Worm (Caenorhabditis elegans) whole organism, mixed stage, embryonic: Measurements from ENCODE around the gene patr-1.

ENCODE experiments used
- M03D4.4 ChIP-seq: sonication (generic microtip); optimal IDR thresholded peaks from 2 replicates; lab custom pipeline; 2017; ENCODE audit warnings: mild to moderate bottlenecking, missing genetic modification characterization, missing compliant biosample characterization
- bed-3 ChIP-seq: fragments of 200-800 bp; sonication (Bioruptor generic); optimal IDR thresholded peaks from 3 replicates; lab custom pipeline; 2018; ENCODE audit warnings: mild to moderate bottlenecking, missing genetic modification characterization, moderate library complexity, missing compliant biosample characterization
- blmp-1 ChIP-seq: fragments of 150-350 bp; optimal IDR thresholded peaks from 2 replicates; lab custom pipeline; 2014; ENCODE audit warnings: missing biosample characterization, missing genetic modification characterization
- ceh-39 ChIP-seq: fragments of 150-350 bp; optimal IDR thresholded peaks from 2 replicates; lab custom pipeline; 2014; ENCODE audit warnings: missing biosample characterization, missing genetic modification characterization
- ceh-43 ChIP-seq: fragments of 200-800 bp; sonication (Bioruptor generic); optimal IDR thresholded peaks from 2 replicates; lab custom pipeline; 2018; ENCODE audit warnings: mild to moderate bottlenecking, missing genetic modification characterization, moderate library complexity, missing compliant biosample characterization
- ceh-83 ChIP-seq: fragments of 200-800 bp; sonication (Bioruptor generic); optimal IDR thresholded peaks from 2 replicates; lab custom pipeline; 2018; ENCODE audit warnings: mild to moderate bottlenecking, missing genetic modification characterization, missing compliant biosample characterization
- ces-1 ChIP-seq: fragments of 150-350 bp; optimal IDR thresholded peaks from 2 replicates; lab custom pipeline; 2014; ENCODE audit warnings: missing biosample characterization, missing genetic modification reagents, missing genetic modification characterization
- cnd-1 ChIP-seq: fragments of 200-800 bp; sonication (Bioruptor generic); optimal IDR thresholded peaks from 2 replicates; lab custom pipeline; 2018; ENCODE audit warnings: mild to moderate bottlenecking, missing genetic modification characterization, missing compliant biosample characterization
- drap-1 ChIP-seq: fragments of 200-800 bp; sonication (Bioruptor generic); optimal IDR thresholded peaks from 3 replicates; lab custom pipeline; 2018; ENCODE audit warnings: mild to moderate bottlenecking, missing genetic modification characterization, missing compliant biosample characterization
- elt-1 ChIP-seq: sonication (generic microtip); optimal IDR thresholded peaks from 2 replicates; lab custom pipeline; 2017; ENCODE audit warnings: missing genetic modification characterization, mild to moderate bottlenecking, missing compliant biosample characterization, antibody characterized with exemption, moderate library complexity, borderline replicate concordance; ENCODE audit not compliant: insufficient read depth
- flh-1 ChIP-seq: fragments of 200-800 bp; sonication (Bioruptor generic); optimal IDR thresholded peaks from 2 replicates; lab custom pipeline; 2018; ENCODE audit warnings: mild to moderate bottlenecking, missing genetic modification characterization, moderate library complexity, missing compliant biosample characterization
- hlh-1 ChIP-seq: fragments of 150-350 bp; optimal IDR thresholded peaks from 2 replicates; lab custom pipeline; 2014; ENCODE audit warnings: missing biosample characterization, missing genetic modification reagents, missing genetic modification characterization
- lin-13 ChIP-seq: fragments of 150-350 bp; optimal IDR thresholded peaks from 2 replicates; lab custom pipeline; 2014; ENCODE audit warnings: missing biosample characterization, missing genetic modification characterization
- lin-32 ChIP-seq: fragments of 200-800 bp; sonication (Bioruptor generic); optimal IDR thresholded peaks from 2 replicates; lab custom pipeline; 2018; ENCODE audit warnings: mild to moderate bottlenecking, missing genetic modification characterization, missing compliant biosample characterization
- lsy-2 ChIP-seq: fragments of 150-350 bp; optimal IDR thresholded peaks from 2 replicates; lab custom pipeline; 2014; ENCODE audit warnings: missing biosample characterization, missing genetic modification characterization
- mab-5 ChIP-seq: fragments of 150-350 bp; optimal IDR thresholded peaks from 2 replicates; lab custom pipeline; 2014; ENCODE audit warnings: missing biosample characterization, missing genetic modification characterization
- mep-1 ChIP-seq: fragments of 150-350 bp; optimal IDR thresholded peaks from 2 replicates; lab custom pipeline; 2017; ENCODE audit warnings: missing biosample characterization, missing genetic modification reagents, missing genetic modification characterization, inconsistent platforms
- mls-2 ChIP-seq: sonication (generic microtip); optimal IDR thresholded peaks from 2 replicates; lab custom pipeline; 2016; ENCODE audit warnings: mild to moderate bottlenecking, missing genetic modification characterization, moderate library complexity, missing compliant biosample characterization
- nhr-12 ChIP-seq: fragments of 150-350 bp; optimal IDR thresholded peaks from 2 replicates; lab custom pipeline; 2014; ENCODE audit warnings: missing biosample characterization, missing genetic modification characterization
- nhr-2 ChIP-seq: fragments of 150-350 bp; optimal IDR thresholded peaks from 2 replicates; lab custom pipeline; 2014; ENCODE audit warnings: missing biosample characterization, missing genetic modification characterization
- nhr-237 ChIP-seq: fragments of 150-350 bp; optimal IDR thresholded peaks from 2 replicates; lab custom pipeline; 2014; ENCODE audit warnings: missing biosample characterization, missing genetic modification characterization
- nhr-28 ChIP-seq: fragments of 150-350 bp; optimal IDR thresholded peaks from 2 replicates; lab custom pipeline; 2014; ENCODE audit warnings: missing biosample characterization, missing genetic modification characterization
- nhr-76 ChIP-seq: sonication (generic microtip); optimal IDR thresholded peaks from 2 replicates; lab custom pipeline; 2017; ENCODE audit warnings: missing biosample characterization, missing genetic modification characterization
- pha-4 ChIP-seq: fragments of 150-350 bp; optimal IDR thresholded peaks from 2 replicates; lab custom pipeline; 2018; ENCODE audit warnings: missing biosample characterization, missing genetic modification reagents, missing genetic modification characterization
- sem-2 ChIP-seq: fragments of 200-800 bp; sonication (Bioruptor generic); optimal IDR thresholded peaks from 2 replicates; lab custom pipeline; 2018; ENCODE audit warnings: mild to moderate bottlenecking, missing genetic modification characterization, missing compliant biosample characterization
- snpc-4 ChIP-seq: fragments of 150-350 bp; optimal IDR thresholded peaks from 2 replicates; lab custom pipeline; 2014; ENCODE audit warnings: missing biosample characterization, missing genetic modification characterization
- sptf-1 ChIP-seq: sonication (generic microtip); optimal IDR thresholded peaks from 2 replicates; lab custom pipeline; 2017; ENCODE audit warnings: mild to moderate bottlenecking, missing genetic modification characterization, moderate library complexity, missing compliant biosample characterization
- unc-120 ChIP-seq: sonication (generic microtip); optimal IDR thresholded peaks from 2 replicates; lab custom pipeline; 2017; ENCODE audit warnings: missing genetic modification characterization, missing compliant biosample characterization; ENCODE audit not compliant: poor library complexity, severe bottlenecking
- unc-39 ChIP-seq: fragments of 150-350 bp; optimal IDR thresholded peaks from 2 replicates; lab custom pipeline; 2014; ENCODE audit warnings: missing biosample characterization, missing genetic modification characterization
- unc-62 ChIP-seq: fragments of 150-350 bp; optimal IDR thresholded peaks from 2 replicates; lab custom pipeline; 2014; ENCODE audit warnings: missing biosample characterization, missing genetic modification reagents, missing genetic modification characterization
- zip-8 ChIP-seq: fragments of 150-350 bp; optimal IDR thresholded peaks from 2 replicates; lab custom pipeline; 2014; ENCODE audit warnings: missing biosample characterization, missing genetic modification characterization
- ztf-11 ChIP-seq: fragments of 150-350 bp; optimal IDR thresholded peaks from 2 replicates; lab custom pipeline; 2014; ENCODE audit warnings: missing biosample characterization, missing genetic modification characterization

The patr-1 gene

DNA sequence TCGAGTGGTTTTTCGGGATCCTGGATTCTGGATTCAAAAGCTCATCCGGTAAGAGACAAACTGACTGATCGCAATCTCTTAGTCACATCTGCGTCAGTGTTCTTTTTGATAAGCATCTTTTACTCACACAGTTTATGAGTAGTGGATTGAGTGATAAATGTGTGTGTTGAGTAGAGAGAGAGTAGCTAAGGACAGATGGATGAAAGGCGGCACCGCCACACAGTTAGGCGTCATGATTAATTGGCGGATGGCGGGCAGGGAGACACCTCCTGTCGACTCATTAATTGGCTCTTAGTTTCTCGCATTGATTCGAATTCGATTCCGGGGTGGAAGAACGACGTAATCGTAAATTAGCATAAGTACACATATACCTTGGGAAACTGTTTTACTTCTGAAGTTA is 16.6 kb upstream of the patr-1 start:
- TF ChIP-seq pha-4 = no peak
- TF ChIP-seq cnd-1 (tag; lab: Kevin White, UChicago) = peak; percentile 56
- TF ChIP-seq unc-62 (GFP tag; lab: Kevin White, UChicago) = peak; percentile 26
- TF ChIP-seq mep-1 = no peak
- peak; percentile 37 for TF ChIP-seq hlh-1 (tag; lab: Kevin White, UChicago)
- no peak for TF ChIP-seq ceh-43 (GFP tag; lab: Kevin White, UChicago)
- TF ChIP-seq nhr-76 = no peak
- no peak for TF ChIP-seq lsy-2 (tag; lab: Kevin White, UChicago)
- TF ChIP-seq mls-2 (tag; lab: Kevin White, UChicago) = no peak
- TF ChIP-seq ztf-11 (tag; lab: Kevin White, UChicago) = no peak
- TF ChIP-seq sem-2 (GFP tag; lab: Kevin White, UChicago) = no peak
- TF ChIP-seq flh-1 (GFP tag; lab: Kevin White, UChicago) = no peak
- TF ChIP-seq nhr-2 (tag; lab: Kevin White, UChicago) = peak; percentile 1
- no peak for TF ChIP-seq unc-39 (tag; lab: Kevin White, UChicago)
- TF ChIP-seq drap-1 (GFP tag; lab: Kevin White, UChicago) = no peak
- TF ChIP-seq ces-1 = no peak

DNA sequence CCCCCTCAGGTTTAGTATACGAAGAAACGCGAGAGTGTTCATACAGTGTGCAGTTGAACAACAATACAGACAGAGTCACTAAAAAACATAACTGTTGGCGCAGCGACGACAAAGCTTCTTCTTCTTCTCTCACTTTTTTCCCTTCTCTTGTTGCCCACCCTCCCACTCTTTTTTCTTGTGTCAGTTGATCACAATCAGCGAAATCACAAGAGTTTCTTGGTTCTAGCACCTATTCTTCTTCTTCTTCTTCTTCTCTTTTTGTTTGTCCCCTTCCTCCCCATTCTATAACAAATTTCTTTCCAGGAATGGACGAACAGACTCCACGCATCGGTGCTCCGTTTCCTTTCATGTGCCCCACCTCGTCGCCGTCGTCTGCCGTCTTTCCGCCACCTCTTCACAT is 12.7 kb upstream of the patr-1 start, which contains the start of gene F43G6.4:
Gene F43G6.4, plus strand, starts transcription at position 301 of the 400 bp plus-strand sequence.
- no peak for TF ChIP-seq lin-13
- TF ChIP-seq unc-62 (GFP tag; lab: Kevin White, UChicago) = no peak
- no peak for TF ChIP-seq ztf-11 (tag; lab: Kevin White, UChicago)
- TF ChIP-seq zip-8 (tag; lab: Kevin White, UChicago) = no peak
- TF ChIP-seq ceh-39 (tag; lab: Kevin White, UChicago) = no peak

- no peak for TF ChIP-seq ceh-39 (tag; lab: Kevin White, UChicago)
- no peak for TF ChIP-seq mls-2 (tag; lab: Kevin White, UChicago)
- TF ChIP-seq pha-4 = no peak
- no peak for TF ChIP-seq mab-5
- no peak for TF ChIP-seq elt-1 (tag; lab: Kevin White, UChicago)
- TF ChIP-seq M03D4.4 = no peak
- TF ChIP-seq unc-120 (tag; lab: Kevin White, UChicago) = no peak
- TF ChIP-seq mep-1 = no peak
- no peak for TF ChIP-seq lin-13
- no peak for TF ChIP-seq snpc-4 (tag; lab: Kevin White, UChicago)
- TF ChIP-seq unc-39 (tag; lab: Kevin White, UChicago) = no peak
- TF ChIP-seq nhr-28 (tag; lab: Kevin White, UChicago) = no peak
- TF ChIP-seq ces-1 = no peak
- TF ChIP-seq ceh-83 (GFP tag; lab: Kevin White, UChicago) = no peak
- TF ChIP-seq flh-1 (GFP tag; lab: Kevin White, UChicago) = no peak
- no peak for TF ChIP-seq lsy-2 (tag; lab: Kevin White, UChicago)
- TF ChIP-seq sptf-1 = no peak
- TF ChIP-seq nhr-12 (tag; lab: Kevin White, UChicago) = no peak
- no peak for TF ChIP-seq sem-2 (GFP tag; lab: Kevin White, UChicago)
Measured at ce11 chrII:11788025-11788424, 10.3 kb upstream of the patr-1 start.

ce11 chrII:11782493-11782892 is 4.8 kb upstream of the patr-1 start, which contains the start of gene F43G6.16:
Gene F43G6.16 (minus strand): TSS chrII:11782633.
- TF ChIP-seq unc-120 (tag; lab: Kevin White, UChicago) (no peak), lsy-2 (tag; lab: Kevin White, UChicago) (peak; percentile 86)

DNA sequence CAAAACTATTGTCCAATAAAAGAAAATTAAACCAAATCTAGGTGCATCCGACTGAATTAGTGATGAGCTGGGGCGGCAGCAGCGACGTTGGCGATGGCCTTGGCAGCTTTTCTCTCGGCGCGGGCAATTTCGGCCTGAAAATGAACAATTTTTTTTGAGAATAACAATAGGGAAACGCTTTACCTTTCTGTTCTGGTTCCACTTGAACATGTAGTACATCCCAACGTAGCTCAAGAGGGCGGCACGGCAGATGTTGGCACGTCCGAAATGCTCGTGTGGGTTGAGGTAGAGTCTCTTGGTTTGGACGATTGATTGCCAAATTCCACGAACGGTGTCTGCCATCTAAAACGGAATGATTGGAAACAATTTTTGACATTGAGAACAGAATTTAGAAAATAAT is 3.5 kb downstream of the patr-1 start, which contains the start of gene F44E5.1:
Gene F44E5.1, minus strand, starts transcription at position 342 of the 400 bp plus-strand sequence.
- TF ChIP-seq pha-4 (no peak), zip-8 (tag; lab: Kevin White, UChicago) (no peak), nhr-28 (tag; lab: Kevin White, UChicago) (no peak), nhr-76 (no peak), ceh-43 (GFP tag; lab: Kevin White, UChicago) (no peak), nhr-2 (tag; lab: Kevin White, UChicago) (no peak)

DNA sequence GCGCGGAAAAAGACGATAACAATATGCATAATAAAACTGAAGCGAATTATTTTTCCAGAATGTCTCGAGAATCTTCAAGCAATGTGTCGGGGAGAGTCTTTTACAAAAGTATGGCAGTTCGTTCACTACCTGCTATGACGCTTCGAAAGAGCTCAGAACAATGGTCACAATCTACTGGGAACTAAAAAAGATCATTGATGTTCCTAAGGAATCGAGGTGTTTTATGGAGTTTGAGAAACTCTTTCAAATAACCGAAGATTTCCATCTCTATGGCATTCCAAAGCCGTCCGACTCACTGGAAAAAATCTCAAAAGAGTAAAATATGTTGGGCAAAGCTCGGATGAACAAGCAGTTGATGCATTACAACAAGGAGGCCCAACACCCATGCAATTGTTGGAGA is 5.4 kb downstream of the patr-1 start, which contains the start of gene F44E5.15:
Gene F44E5.15, plus strand, starts transcription at position 301 of the 400 bp plus-strand sequence.
- TF ChIP-seq lin-13 = no peak
- TF ChIP-seq blmp-1 = no peak
- no peak for TF ChIP-seq unc-120 (tag; lab: Kevin White, UChicago)
- no peak for TF ChIP-seq nhr-28 (tag; lab: Kevin White, UChicago)
- TF ChIP-seq bed-3 (GFP tag; lab: Kevin White, UChicago) = no peak
- TF ChIP-seq flh-1 (GFP tag; lab: Kevin White, UChicago) = no peak
- TF ChIP-seq snpc-4 (tag; lab: Kevin White, UChicago) = no peak
- no peak for TF ChIP-seq nhr-237 (tag; lab: Kevin White, UChicago)
- no peak for TF ChIP-seq drap-1 (GFP tag; lab: Kevin White, UChicago)
- no peak for TF ChIP-seq elt-1 (tag; lab: Kevin White, UChicago)
- TF ChIP-seq zip-8 (tag; lab: Kevin White, UChicago) = no peak
- no peak for TF ChIP-seq lin-32 (GFP tag; lab: Kevin White, UChicago)
- TF ChIP-seq M03D4.4 = no peak
- TF ChIP-seq cnd-1 (tag; lab: Kevin White, UChicago) = no peak
- TF ChIP-seq sem-2 (GFP tag; lab: Kevin White, UChicago) = no peak
